Worm (Caenorhabditis elegans) whole organism, midembryonic: Measurements from ENCODE around the gene hsd-2.

Source experiments
- T22C8.4 ChIP-seq: fragments of 200-800 bp; sonication (Bioruptor generic); IDR thresholded peaks from 2 replicates; pipeline ENCODE4 v1.3.6; 2022; ENCODE audit warnings: missing genetic modification characterization, missing compliant biosample characterization
- flt-1 ChIP-seq: fragments of 200-800 bp; sonication (Bioruptor generic); IDR thresholded peaks from 2 replicates; pipeline ENCODE4 v1.3.6; 2022; ENCODE audit warnings: missing genetic modification characterization, missing compliant biosample characterization
- klf-2 ChIP-seq: fragments of 200-800 bp; sonication (Bioruptor generic); conservative IDR thresholded peaks from 2 replicates; pipeline ENCODE4 v1.3.6; 2022; ENCODE audit warnings: missing genetic modification reagents, missing genetic modification characterization, missing compliant biosample characterization
- med-1 ChIP-seq: sonication (generic microtip); optimal IDR thresholded peaks from 2 replicates; lab custom pipeline; 2017; ENCODE audit warnings: missing genetic modification characterization, mild to moderate bottlenecking, missing compliant biosample characterization, antibody characterized with exemption, missing genetic modification reagents; ENCODE audit not compliant: insufficient read depth
- ref-1 ChIP-seq: fragments of 200-800 bp; sonication (Bioruptor generic); conservative IDR thresholded peaks from 2 replicates; pipeline ENCODE4 v1.3.6; 2022; ENCODE audit warnings: missing genetic modification reagents, missing genetic modification characterization, missing compliant biosample characterization
- tab-1 ChIP-seq: fragments of 200-800 bp; sonication (Bioruptor generic); IDR thresholded peaks from 2 replicates; pipeline ENCODE4 v1.3.6; 2022; ENCODE audit warnings: missing genetic modification characterization, missing compliant biosample characterization
- ztf-23 ChIP-seq: fragments of 200-800 bp; sonication (Bioruptor generic); IDR thresholded peaks from 2 replicates; pipeline ENCODE4 v1.3.6; 2022; ENCODE audit warnings: missing genetic modification reagents, missing genetic modification characterization, missing compliant biosample characterization
- ztf-29 ChIP-seq: fragments of 200-800 bp; sonication (Bioruptor generic); IDR thresholded peaks from 2 replicates; pipeline ENCODE4 v1.3.6; 2022; ENCODE audit warnings: missing genetic modification reagents, missing genetic modification characterization, missing compliant biosample characterization

DNA sequence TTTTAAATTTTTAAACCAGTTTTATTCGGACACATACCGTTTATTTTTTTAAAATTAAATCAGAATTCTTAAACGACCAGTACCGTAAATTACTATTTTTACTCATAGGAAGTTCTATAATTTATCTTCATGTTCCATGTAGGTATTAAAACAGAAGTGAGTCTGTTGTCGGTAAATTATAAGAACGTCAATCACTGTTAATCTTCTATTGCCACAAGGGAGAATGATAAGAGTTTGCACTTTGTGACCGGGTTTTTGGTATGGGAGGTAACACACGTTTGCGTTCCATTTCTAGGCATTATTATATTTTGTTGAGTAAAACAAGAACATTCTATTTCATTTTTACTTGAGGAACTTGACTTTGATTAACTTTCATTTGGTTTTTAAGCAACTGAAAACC, 4.0 kb downstream of the hsd-2 start, which contains the start of gene hsd-3:
- TF ChIP-seq tab-1 (GFP tag; lab: Robert Waterston, UW) (no peak), flt-1 (GFP tag; lab: Robert Waterston, UW) (no peak), klf-2 (no peak), ztf-23 (no peak), T22C8.4 (GFP tag; lab: Robert Waterston, UW) (no peak), ztf-29 (no peak), ref-1 (GFP tag; lab: Robert Waterston, UW) (no peak), med-1 (GFP tag; lab: Kevin White, UChicago) (no peak)
